Worm (Caenorhabditis elegans) whole organism, young adult: ENCODE measurements around the gene C32B5.13.

ENCODE experiments used
- B0035.1 ChIP-seq: sonication (generic microtip); optimal IDR thresholded peaks from 2 replicates; lab custom pipeline; 2016; ENCODE audit warnings: missing genetic modification characterization, mild to moderate bottlenecking, missing compliant biosample characterization, missing genotype, missing genetic modification reagents
- B0336.3 ChIP-seq: fragments of 200-800 bp; sonication (Bioruptor generic); IDR thresholded peaks from 2 replicates; pipeline ENCODE4 v1.3.6; 2022; ENCODE audit warnings: missing genetic modification characterization, missing compliant biosample characterization
- C17E4.6 ChIP-seq: fragments of 200-800 bp; sonication (Bioruptor generic); IDR thresholded peaks from 2 replicates; pipeline ENCODE4 v1.3.6; 2022; ENCODE audit warnings: missing genetic modification reagents, missing genetic modification characterization, missing compliant biosample characterization
- F10E7.11 ChIP-seq: sonication (generic microtip); optimal IDR thresholded peaks from 2 replicates; lab custom pipeline; 2017; ENCODE audit warnings: mild to moderate bottlenecking, missing genetic modification characterization, moderate library complexity, missing compliant biosample characterization
- F22D6.2 ChIP-seq: sonication (generic microtip); optimal IDR thresholded peaks from 2 replicates; lab custom pipeline; 2016; ENCODE audit warnings: mild to moderate bottlenecking, missing genetic modification characterization, missing compliant biosample characterization
- F37B4.10 ChIP-seq: fragments of 200-800 bp; sonication (Bioruptor generic); IDR thresholded peaks from 2 replicates; pipeline ENCODE4 v1.3.6; 2022; ENCODE audit warnings: missing genetic modification characterization, missing compliant biosample characterization
- F57A8.1 ChIP-seq: fragments of 200-800 bp; sonication (Bioruptor generic); optimal IDR thresholded peaks from 2 replicates; lab custom pipeline; 2018; ENCODE audit warnings: mild to moderate bottlenecking, missing genetic modification characterization, moderate library complexity, missing compliant biosample characterization
- T26A5.8 ChIP-seq: sonication (generic microtip); optimal IDR thresholded peaks from 2 replicates; lab custom pipeline; 2016; ENCODE audit warnings: missing genetic modification characterization, missing compliant biosample characterization
- Y56A3A.18 ChIP-seq: fragments of 200-800 bp; sonication (Bioruptor generic); IDR thresholded peaks from 2 replicates; pipeline ENCODE4 v1.3.6; 2022; ENCODE audit warnings: missing genetic modification reagents, missing genetic modification characterization, missing compliant biosample characterization
- ZK185.1 ChIP-seq: sonication (generic microtip); optimal IDR thresholded peaks from 2 replicates; lab custom pipeline; 2016; ENCODE audit warnings: mild to moderate bottlenecking, missing genetic modification characterization, missing compliant biosample characterization; ENCODE audit not compliant: poor library complexity, severe bottlenecking
- ama-1 ChIP-seq, 3 experiments: fragments of 150-350 bp in 1 of 3; sonication (generic microtip) in 2 of 3; optimal IDR thresholded peaks; 2 replicates each; lab custom pipeline; 2014 to 2018; ENCODE audit warnings: missing biosample characterization in 2 of 3, missing genetic modification characterization in 2 of 3, missing genetic modification reagents in 2 of 3
- aptf-3 ChIP-seq: fragments of 200-800 bp; sonication (Bioruptor generic); IDR thresholded peaks from 2 replicates; pipeline ENCODE4 v1.3.6; 2022; ENCODE audit warnings: missing genetic modification characterization, missing compliant biosample characterization
- atf-7 ChIP-seq: sonication (generic microtip); optimal IDR thresholded peaks from 2 replicates; lab custom pipeline; 2017; ENCODE audit warnings: mild to moderate bottlenecking, missing genetic modification characterization, missing compliant biosample characterization
- athp-1 ChIP-seq: sonication (generic microtip); optimal IDR thresholded peaks from 2 replicates; lab custom pipeline; 2017; ENCODE audit warnings: mild to moderate bottlenecking, missing genetic modification characterization, missing compliant biosample characterization
- attf-6 ChIP-seq: fragments of 200-800 bp; sonication (Bioruptor generic); IDR thresholded peaks from 2 replicates; pipeline ENCODE4 v1.3.6; 2022; ENCODE audit warnings: missing genetic modification reagents, missing genetic modification characterization, missing compliant biosample characterization
- bed-2 ChIP-seq: fragments of 200-800 bp; sonication (Bioruptor generic); IDR thresholded peaks from 2 replicates; pipeline ENCODE4 v1.3.6; 2022; ENCODE audit warnings: missing genetic modification reagents, missing genetic modification characterization, missing compliant biosample characterization
- cebp-2 ChIP-seq: fragments of 200-800 bp; sonication (Bioruptor generic); IDR thresholded peaks from 2 replicates; pipeline ENCODE4 v1.3.6; 2022; ENCODE audit warnings: missing genetic modification characterization, missing compliant biosample characterization
- ceh-40 ChIP-seq: fragments of 200-800 bp; sonication (Bioruptor generic); IDR thresholded peaks from 2 replicates; pipeline ENCODE4 v1.3.6; 2022; ENCODE audit warnings: missing genetic modification characterization, missing compliant biosample characterization
- ceh-58 ChIP-seq: fragments of 200-800 bp; sonication (Bioruptor generic); IDR thresholded peaks from 2 replicates; pipeline ENCODE4 v1.3.6; 2022; ENCODE audit warnings: missing genetic modification characterization, missing compliant biosample characterization
- die-1 ChIP-seq: sonication (generic microtip); optimal IDR thresholded peaks from 2 replicates; lab custom pipeline; 2016; ENCODE audit warnings: missing genotype, mild to moderate bottlenecking, missing genetic modification characterization, missing compliant biosample characterization
- efl-1 ChIP-seq: fragments of 150-350 bp; optimal IDR thresholded peaks from 2 replicates; lab custom pipeline; 2014; ENCODE audit warnings: missing biosample characterization, missing genetic modification reagents, missing genetic modification characterization
- hmg-1.2 ChIP-seq: fragments of 200-800 bp; sonication (Bioruptor generic); IDR thresholded peaks from 2 replicates; pipeline ENCODE4 v1.3.6; 2022; ENCODE audit warnings: missing genetic modification reagents, missing genetic modification characterization, missing compliant biosample characterization
- hrde-1 ChIP-seq: sonication (generic microtip); optimal IDR thresholded peaks from 2 replicates; lab custom pipeline; 2016; ENCODE audit warnings: missing genetic modification characterization, mild to moderate bottlenecking, missing compliant biosample characterization, moderate library complexity, missing genotype, missing genetic modification reagents, borderline replicate concordance
- lag-1 ChIP-seq: fragments of 200-800 bp; sonication (Bioruptor generic); IDR thresholded peaks from 2 replicates; pipeline ENCODE4 v1.3.6; 2022; ENCODE audit warnings: missing genetic modification reagents, missing genetic modification characterization, missing compliant biosample characterization
- lin-35 ChIP-seq, 3 experiments: fragments of 150-350 bp in 2 of 3; sonication (generic microtip) in 1 of 3; optimal IDR thresholded peaks; 2 replicates each; lab custom pipeline; 2014 to 2018; ENCODE audit warnings: missing biosample characterization in 3 of 3, missing genetic modification characterization in 3 of 3, missing genetic modification reagents in 3 of 3
- lsl-1 ChIP-seq: fragments of 200-800 bp; sonication (Bioruptor generic); optimal IDR thresholded peaks from 2 replicates; lab custom pipeline; 2018; ENCODE audit warnings: mild to moderate bottlenecking, missing genetic modification characterization, moderate library complexity, missing compliant biosample characterization
- madf-8 ChIP-seq: fragments of 200-800 bp; sonication (Bioruptor generic); conservative IDR thresholded peaks from 2 replicates; pipeline ENCODE4 v1.3.6; 2022; ENCODE audit warnings: missing genetic modification reagents, missing genetic modification characterization, missing compliant biosample characterization
- mel-28 ChIP-seq: sonication (generic microtip); optimal IDR thresholded peaks from 2 replicates; lab custom pipeline; 2016; ENCODE audit warnings: borderline replicate concordance, mild to moderate bottlenecking, missing genetic modification characterization, missing compliant biosample characterization
- nfya-1 ChIP-seq: sonication (generic microtip); optimal IDR thresholded peaks from 2 replicates; lab custom pipeline; 2017; ENCODE audit warnings: antibody characterized with exemption, missing compliant biosample characterization, missing genetic modification characterization, borderline replicate concordance; ENCODE audit not compliant: insufficient read depth
- nhr-120 ChIP-seq: fragments of 200-800 bp; sonication (Bioruptor generic); IDR thresholded peaks from 2 replicates; pipeline ENCODE4 v1.3.6; 2022; ENCODE audit warnings: missing genetic modification characterization, missing compliant biosample characterization
- nhr-80 ChIP-seq: sonication (generic microtip); optimal IDR thresholded peaks from 2 replicates; lab custom pipeline; 2016; ENCODE audit warnings: missing genetic modification characterization, missing compliant biosample characterization
- pbrm-1 ChIP-seq: fragments of 200-800 bp; sonication (Bioruptor generic); IDR thresholded peaks from 2 replicates; pipeline ENCODE4 v1.3.6; 2022; ENCODE audit warnings: missing genetic modification reagents, missing genetic modification characterization, missing compliant biosample characterization
- repo-1 ChIP-seq: sonication (generic microtip); optimal IDR thresholded peaks from 2 replicates; lab custom pipeline; 2017; ENCODE audit warnings: mild to moderate bottlenecking, missing genetic modification characterization, missing compliant biosample characterization
- snpc-1.3 ChIP-seq: sonication (generic microtip); optimal IDR thresholded peaks from 2 replicates; lab custom pipeline; 2017; ENCODE audit warnings: missing genetic modification characterization, mild to moderate bottlenecking, missing compliant biosample characterization, antibody characterized with exemption, moderate library complexity, missing genotype, missing genetic modification reagents; ENCODE audit not compliant: insufficient read depth
- somi-1 ChIP-seq: fragments of 200-800 bp; sonication (Bioruptor generic); optimal IDR thresholded peaks from 2 replicates; lab custom pipeline; 2018; ENCODE audit warnings: mild to moderate bottlenecking, missing genetic modification characterization, missing compliant biosample characterization
- tlf-1 ChIP-seq: fragments of 200-800 bp; sonication (Bioruptor generic); optimal IDR thresholded peaks from 2 replicates; lab custom pipeline; 2018; ENCODE audit warnings: mild to moderate bottlenecking, missing genetic modification characterization, missing compliant biosample characterization
- ztf-22 ChIP-seq: fragments of 200-800 bp; sonication (Bioruptor generic); optimal IDR thresholded peaks from 2 replicates; lab custom pipeline; 2018; ENCODE audit warnings: mild to moderate bottlenecking, missing genetic modification characterization, moderate library complexity, missing compliant biosample characterization
- ztf-25 ChIP-seq: fragments of 200-800 bp; sonication (Bioruptor generic); IDR thresholded peaks from 2 replicates; pipeline ENCODE4 v1.3.6; 2022; ENCODE audit warnings: missing genetic modification reagents, missing genetic modification characterization, missing compliant biosample characterization
- ztf-3 ChIP-seq: fragments of 200-800 bp; sonication (Bioruptor generic); optimal IDR thresholded peaks from 2 replicates; lab custom pipeline; 2018; ENCODE audit warnings: mild to moderate bottlenecking, missing genetic modification characterization, missing compliant biosample characterization

The C32B5.13 gene

ce11 chrII:938549-938948 lies 23.3 kb downstream of the C32B5.13 start, which contains the start of gene R07C3.3:
TSS of gene R07C3.3 (plus strand) at chrII:938849.
- TF ChIP-seq ceh-58 (GFP tag; lab: Robert Waterston, UW) (no peak), aptf-3 (GFP tag; lab: Robert Waterston, UW) (no peak), lin-35 (GFP tag; optimal IDR thresholded peaks at IDR 0.05; lab: Kevin White, UChicago) (no peak), mel-28 (tag; lab: Kevin White, UChicago) (no peak), attf-6 (GFP tag; lab: Robert Waterston, UW) (no peak), ztf-3 (GFP tag; lab: Kevin White, UChicago) (no peak), ama-1 (optimal IDR thresholded peaks at IDR 0.05; lab: Kevin White, UChicago) (no peak), ama-1 (GFP tag; optimal IDR thresholded peaks at IDR 0.05; lab: Kevin White, UChicago) (no peak), athp-1 (tag; lab: Kevin White, UChicago) (no peak), efl-1 (GFP tag; lab: Kevin White, UChicago) (no peak), ztf-25 (no peak), B0336.3 (no peak), F22D6.2 (no peak), ceh-40 (GFP tag; lab: Robert Waterston, UW) (no peak), F57A8.1 (no peak), lsl-1 (GFP tag; lab: Kevin White, UChicago) (no peak)

- no peak for TF ChIP-seq nfya-1 (tag; lab: Kevin White, UChicago)
- no peak for TF ChIP-seq F57A8.1
- no peak for TF ChIP-seq nhr-80 (tag; lab: Kevin White, UChicago)
- TF ChIP-seq atf-7 (tag; lab: Kevin White, UChicago): no peak
- TF ChIP-seq B0035.1: no peak
- no peak for TF ChIP-seq F37B4.10 (GFP tag; lab: Robert Waterston, UW)
- TF ChIP-seq Y56A3A.18 (GFP tag; lab: Robert Waterston, UW): no peak
- no peak for TF ChIP-seq repo-1 (tag; lab: Kevin White, UChicago)
- TF ChIP-seq somi-1: no peak
- TF ChIP-seq madf-8 (GFP tag; lab: Robert Waterston, UW): no peak
- TF ChIP-seq snpc-1.3 (tag; lab: Kevin White, UChicago): no peak
- TF ChIP-seq athp-1 (tag; lab: Kevin White, UChicago): no peak
- TF ChIP-seq hmg-1.2 (GFP tag; lab: Robert Waterston, UW): no peak
- TF ChIP-seq die-1 (tag; lab: Kevin White, UChicago): no peak
- TF ChIP-seq bed-2 (GFP tag; lab: Robert Waterston, UW): no peak
- TF ChIP-seq nhr-120 (GFP tag; lab: Robert Waterston, UW): no peak
- TF ChIP-seq cebp-2 (GFP tag; lab: Robert Waterston, UW): no peak
- TF ChIP-seq hrde-1: no peak
- TF ChIP-seq, all 124 proteins: peak for 0
Observed at ce11 chrII:937265-937664, 24.6 kb downstream of the C32B5.13 start.

ce11 chrII:932718-933117 lies 29.1 kb downstream of the C32B5.13 start, which contains the start of gene acs-15:
TSS of gene acs-15 (plus strand) at chrII:933018.
- TF ChIP-seq F10E7.11 (no peak), pbrm-1 (GFP tag; lab: Robert Waterston, UW) (no peak), ZK185.1 (tag; lab: Kevin White, UChicago) (no peak), T26A5.8 (tag; lab: Kevin White, UChicago) (no peak), ceh-58 (GFP tag; lab: Robert Waterston, UW) (no peak), athp-1 (tag; lab: Kevin White, UChicago) (no peak), repo-1 (tag; lab: Kevin White, UChicago) (no peak), lag-1 (no peak), ztf-22 (GFP tag; lab: Kevin White, UChicago) (no peak), tlf-1 (GFP tag; lab: Kevin White, UChicago) (no peak), C17E4.6 (GFP tag; lab: Robert Waterston, UW) (no peak)
